Worm (Caenorhabditis elegans): ENCODE measurements around the gene nhr-189.

The nhr-189 gene

DNA sequence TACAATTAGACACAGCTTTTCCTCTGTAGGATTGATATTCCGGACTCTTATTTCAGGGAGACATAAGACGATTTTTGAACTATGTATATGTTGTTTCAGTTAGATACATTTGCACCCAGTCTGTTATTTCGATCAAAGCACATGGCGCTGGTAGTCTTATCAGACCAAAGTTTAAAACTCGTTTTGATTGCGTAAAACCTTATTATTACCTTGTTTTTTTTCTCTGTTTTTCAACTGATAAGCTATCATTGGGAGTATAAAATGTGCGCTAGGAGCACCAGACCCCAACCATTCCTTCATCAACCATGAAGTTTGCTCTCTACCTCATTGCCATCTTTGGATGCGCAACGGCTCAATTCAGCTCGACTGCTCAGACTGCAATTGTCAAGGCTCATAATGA, 47.8 kb downstream of the nhr-189 start, which contains the start of gene scl-12:
Gene scl-12 (plus strand): TSS at position 301 of the 400 bp plus-strand sequence.
- TF ChIP-seq unc-62 (GFP tag; optimal IDR thresholded peaks at IDR 0.05) = no peak

DNA sequence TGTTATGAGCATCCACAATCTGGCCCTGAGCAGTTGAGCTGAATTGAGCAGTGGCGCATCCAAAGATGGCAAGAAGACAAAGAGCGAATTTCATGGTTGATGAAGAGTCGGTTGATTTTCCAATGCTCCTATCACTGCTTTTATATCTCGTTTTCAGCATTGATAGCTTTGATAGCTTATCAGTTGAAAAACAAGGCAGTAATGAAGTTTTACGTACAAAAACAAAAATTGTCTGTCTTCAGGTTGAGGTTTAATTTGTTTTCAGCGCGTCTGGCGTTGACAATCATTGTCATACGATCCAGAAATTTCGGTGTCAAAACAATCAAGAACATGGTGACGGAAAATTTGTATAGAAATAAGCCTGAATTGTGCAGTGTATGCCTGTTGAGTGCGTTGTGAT, 48.5 kb downstream of the nhr-189 start, which contains the start of gene scl-13:
Gene scl-13 (minus strand): TSS at position 101 of the 400 bp plus-strand sequence.
- no peak for TF ChIP-seq unc-62 (GFP tag; optimal IDR thresholded peaks at IDR 0.05)

- no peak for TF ChIP-seq unc-62 (GFP tag; optimal IDR thresholded peaks at IDR 0.05)
Observed at ce11 chrV:3810035-3810434, 50.0 kb downstream of the nhr-189 start.
